Worm (Caenorhabditis elegans) whole organism, L1 larva: ENCODE data around the gene C31C9.9.

Experiments used
- C16A3.4 ChIP-seq: fragments of 150-350 bp; optimal IDR thresholded peaks from 2 replicates; lab custom pipeline; 2014; ENCODE audit warnings: missing biosample characterization, missing genetic modification characterization
- blmp-1 ChIP-seq: fragments of 150-350 bp; optimal IDR thresholded peaks from 2 replicates; lab custom pipeline; 2014; ENCODE audit warnings: missing biosample characterization, missing genetic modification characterization
- dpl-1 ChIP-seq, 3 experiments: fragments of 150-350 bp in 2 of 3; sonication (generic microtip) in 1 of 3; optimal IDR thresholded peaks; 2 replicates each; lab custom pipeline; 2014 to 2017; ENCODE audit warnings: missing biosample characterization in 3 of 3, missing genetic modification characterization in 3 of 3, missing genetic modification reagents in 3 of 3
- efl-1 ChIP-seq, 4 experiments: fragments of 150-350 bp; optimal IDR thresholded peaks in 3 of 4; peaks in 1 of 4; 1 replicate in 1 of 4; 2 replicates in 3 of 4; lab custom pipeline; 2014; ENCODE audit warnings: missing biosample characterization in 2 of 4, missing genetic modification characterization in 2 of 4, missing genetic modification reagents in 2 of 4
- fkh-10 ChIP-seq: sonication (generic microtip); optimal IDR thresholded peaks from 2 replicates; lab custom pipeline; 2017; ENCODE audit warnings: missing biosample characterization, missing genetic modification reagents, missing genetic modification characterization
- jun-1 ChIP-seq: fragments of 150-350 bp; optimal IDR thresholded peaks from 2 replicates; lab custom pipeline; 2014; ENCODE audit warnings: missing biosample characterization, missing genetic modification reagents, missing genetic modification characterization
- mdl-1 ChIP-seq, 2 experiments: fragments of 150-350 bp; optimal IDR thresholded peaks; 2 replicates each; lab custom pipeline; 2014 to 2017; ENCODE audit warnings: missing biosample characterization in 2 of 2, missing genetic modification characterization in 2 of 2, inconsistent platforms in 1 of 2
- nhr-12 ChIP-seq: sonication (generic microtip); optimal IDR thresholded peaks from 2 replicates; lab custom pipeline; 2017; ENCODE audit warnings: missing biosample characterization, missing genetic modification characterization
- nhr-237 ChIP-seq: fragments of 150-350 bp; optimal IDR thresholded peaks from 2 replicates; lab custom pipeline; 2014; ENCODE audit warnings: missing biosample characterization, missing genetic modification characterization
- nhr-28 ChIP-seq: fragments of 150-350 bp; optimal IDR thresholded peaks from 2 replicates; lab custom pipeline; 2014; ENCODE audit warnings: missing biosample characterization, missing genetic modification characterization
- skn-1 ChIP-seq: fragments of 150-350 bp; optimal IDR thresholded peaks from 2 replicates; lab custom pipeline; 2014; ENCODE audit warnings: missing biosample characterization, missing genetic modification characterization
- unc-62 ChIP-seq: fragments of 150-350 bp; optimal IDR thresholded peaks from 2 replicates; lab custom pipeline; 2014; ENCODE audit warnings: missing biosample characterization, missing genetic modification reagents, missing genetic modification characterization
- zag-1 ChIP-seq: fragments of 150-350 bp; optimal IDR thresholded peaks from 2 replicates; lab custom pipeline; 2014; ENCODE audit warnings: missing biosample characterization, missing genetic modification characterization

- TF ChIP-seq dpl-1 (GFP tag; optimal IDR thresholded peaks at IDR 0.05; lab: Kevin White, UChicago) (no peak), efl-1 (optimal IDR thresholded peaks at IDR 0.05; lab: Kevin White, UChicago) (no peak), efl-1 (GFP tag; optimal IDR thresholded peaks at IDR 0.05 in 1 of 2; lab: Kevin White, UChicago) (peak in 1 of 2 experiments; percentile 82), C16A3.4 (tag; lab: Kevin White, UChicago) (no peak), zag-1 (tag; lab: Kevin White, UChicago) (no peak), nhr-28 (no peak), nhr-12 (tag; lab: Kevin White, UChicago) (no peak), mdl-1 (tag; optimal IDR thresholded peaks at IDR 0.05; lab: Kevin White, UChicago) (no peak), fkh-10 (GFP tag; lab: Kevin White, UChicago) (no peak), skn-1 (tag; lab: Kevin White, UChicago) (peak; percentile 97), nhr-237 (tag; lab: Kevin White, UChicago) (no peak), jun-1 (tag; lab: Kevin White, UChicago) (no peak), blmp-1 (no peak), unc-62 (GFP tag; lab: Kevin White, UChicago) (no peak)
Observed at ce11 chrII:13624330-13624729, 30.5 kb upstream of the C31C9.9 start, which contains the start of gene gst-16.
